Fruit fly (Drosophila melanogaster): ENCODE measurements around the gene AlaRS.

DNA sequence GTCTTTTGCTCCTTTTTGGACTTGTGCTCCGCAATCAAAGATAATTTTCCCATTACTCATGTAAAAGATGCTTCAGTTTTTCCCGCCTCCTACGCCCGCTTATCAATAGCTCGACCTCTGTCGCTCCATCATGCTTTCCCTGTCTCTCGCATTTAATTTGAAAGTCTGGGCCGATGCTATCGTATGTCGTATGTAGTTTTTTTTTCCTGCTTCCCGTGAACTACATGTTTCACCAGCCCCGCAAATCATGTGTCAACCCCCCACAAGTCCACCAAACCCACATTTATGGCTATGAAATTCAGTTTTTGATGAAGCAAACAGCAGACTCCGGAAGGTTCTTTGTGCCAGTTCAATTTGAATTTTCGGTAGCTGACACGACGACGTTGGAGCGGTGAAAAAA lies 39.2 kb downstream of the AlaRS start, which contains the start of gene CG14273:
- TF ChIP-seq CG33017 (tag; optimal IDR thresholded peaks at IDR 0.05) = no peak
- no peak for TF ChIP-seq CG7045 (GFP tag; optimal IDR thresholded peaks at IDR 0.05)
- TF ChIP-seq pad (GFP tag; optimal IDR thresholded peaks at IDR 0.05) = no peak
- no peak for TF ChIP-seq CG12768 (GFP tag; optimal IDR thresholded peaks at IDR 0.05)
- no peak for TF ChIP-seq Mnt (GFP tag; optimal IDR thresholded peaks at IDR 0.05)
